Fruit fly (Drosophila melanogaster): ENCODE data around the gene His2Av.

His2Av gene

dm6 chr3R:26899982-26900381 lies 33.3 kb downstream of the His2Av start (continued):
- peak; percentile 46; the same call in 2 of the 3 replicates for TF ChIP-seq Aef1 (GFP tag; IDR thresholded peaks at IDR 0.05)
- no peak for TF ChIP-seq ash1 (GFP tag; optimal IDR thresholded peaks at IDR 0.05)
- no peak for TF ChIP-seq CG15696 (tag; optimal IDR thresholded peaks at IDR 0.05)
- TF ChIP-seq tx (GFP tag; optimal IDR thresholded peaks at IDR 0.05): no peak
- TF ChIP-seq CHES-1-like (GFP tag; optimal IDR thresholded peaks at IDR 0.05): no peak
- peak; percentile 66 for TF ChIP-seq Ptx1 (GFP tag; IDR thresholded peaks at IDR 0.05)
- TF ChIP-seq Jarid2 (GFP tag; optimal IDR thresholded peaks at IDR 0.05): no peak
- no peak for TF ChIP-seq CG7963 (GFP tag; IDR thresholded peaks at IDR 0.05; ENCODE audit: partially characterized antibody)
- TF ChIP-seq CG14014 (GFP tag; IDR thresholded peaks at IDR 0.05): no peak
- peak in 1 of 3 experiments; percentile 34 for TF ChIP-seq lola (GFP tag; optimal IDR thresholded peaks at IDR 0.05)
- TF ChIP-seq CG5953 (GFP tag; IDR thresholded peaks at IDR 0.05): no peak
- no peak for TF ChIP-seq yki (optimal IDR thresholded peaks at IDR 0.05)
- peak; percentile 56 for TF ChIP-seq fd96Cb (tag; optimal IDR thresholded peaks at IDR 0.05)
- TF ChIP-seq Stat92E (GFP tag; optimal IDR thresholded peaks at IDR 0.05): no peak
- peak; percentile 2 for TF ChIP-seq NfI (GFP tag; optimal IDR thresholded peaks at IDR 0.05)
- TF ChIP-seq CG16813 (GFP tag; IDR thresholded peaks at IDR 0.05; ENCODE audit: partially characterized antibody): no peak
- no peak for TF ChIP-seq exex (tag; optimal IDR thresholded peaks at IDR 0.05)
- no peak for TF ChIP-seq CG8089 (GFP tag; optimal IDR thresholded peaks at IDR 0.05)
- peak; percentile 32; the same call in 1 of the 2 replicates for TF ChIP-seq CG14667 (GFP tag; IDR thresholded peaks at IDR 0.05)
- no peak for TF ChIP-seq CG11093 (GFP tag; IDR thresholded peaks at IDR 0.05)
- TF ChIP-seq ase (GFP tag; IDR thresholded peaks at IDR 0.05): peak; percentile 76
- no peak for TF ChIP-seq gcm (GFP tag; optimal IDR thresholded peaks at IDR 0.05)
- TF ChIP-seq CG8765 (GFP tag; IDR thresholded peaks at IDR 0.05): no peak; the same call in 1 of the 2 replicates
- peak; percentile 49 for TF ChIP-seq tin (GFP tag; optimal IDR thresholded peaks at IDR 0.05)
- TF ChIP-seq CG18011 (GFP tag; optimal IDR thresholded peaks at IDR 0.05): no peak
- peak; percentile 13 for TF ChIP-seq CG1529 (GFP tag; optimal IDR thresholded peaks at IDR 0.05)
- TF ChIP-seq bigmax (GFP tag; optimal IDR thresholded peaks at IDR 0.05): no peak
- TF ChIP-seq Spps (tag; optimal IDR thresholded peaks at IDR 0.05): peak; percentile 19
- TF ChIP-seq trh (GFP tag; optimal IDR thresholded peaks at IDR 0.05): no peak
- peak; percentile 57 for TF ChIP-seq unpg (GFP tag; optimal IDR thresholded peaks at IDR 0.05)
- no peak for TF ChIP-seq HHEX (GFP tag; optimal IDR thresholded peaks at IDR 0.05)
- no peak for TF ChIP-seq CG15479 (GFP tag; optimal IDR thresholded peaks at IDR 0.05)
- TF ChIP-seq CG34422 (GFP tag; IDR thresholded peaks at IDR 0.05): peak; percentile 13; the same call in 1 of the 3 replicates
- no peak for TF ChIP-seq CG9932 (GFP tag; IDR thresholded peaks at IDR 0.05)
- no peak for TF ChIP-seq bab2 (GFP tag; optimal IDR thresholded peaks at IDR 0.05)
- no peak for TF ChIP-seq CG5180 (GFP tag; optimal IDR thresholded peaks at IDR 0.05)
- peak; percentile 4; the same call in 1 of the 3 replicates for TF ChIP-seq C15 (GFP tag; IDR thresholded peaks at IDR 0.05)
- TF ChIP-seq CG6765 (GFP tag; optimal IDR thresholded peaks at IDR 0.05): no peak
- no peak for TF ChIP-seq CrebB (tag; optimal IDR thresholded peaks at IDR 0.05)
- no peak for TF ChIP-seq twi (tag; optimal IDR thresholded peaks at IDR 0.05)
- TF ChIP-seq CG9727 (GFP tag; optimal IDR thresholded peaks at IDR 0.05): no peak
- no peak for TF ChIP-seq pb (GFP tag; optimal IDR thresholded peaks at IDR 0.05)
- peak; percentile 56 for TF ChIP-seq CG6689 (GFP tag; IDR thresholded peaks at IDR 0.05)
- no peak for TF ChIP-seq cg (GFP tag; optimal IDR thresholded peaks at IDR 0.05)
- no peak for TF ChIP-seq CG33557 (GFP tag; optimal IDR thresholded peaks at IDR 0.05)
- TF ChIP-seq ssp (GFP tag; IDR thresholded peaks at IDR 0.05): peak; percentile 22; the same call in 1 of the 2 replicates
- no peak for TF ChIP-seq CG7786 (GFP tag; optimal IDR thresholded peaks at IDR 0.05)
- no peak for TF ChIP-seq psq (GFP tag; optimal IDR thresholded peaks at IDR 0.05)
- TF ChIP-seq CG4360 (GFP tag; IDR thresholded peaks at IDR 0.05): peak; percentile 47
- no peak for TF ChIP-seq CG9797 (GFP tag; optimal IDR thresholded peaks at IDR 0.05)
- no peak for TF ChIP-seq Dp (GFP tag; optimal IDR thresholded peaks at IDR 0.05)
